Fruit fly (Drosophila melanogaster) whole organism, adult: ENCODE measurements around the gene Cyp309a2.

ENCODE experiments used
- CG11617 ChIP-seq: fragments of 200-800 bp; sonication (Bioruptor generic); optimal IDR thresholded peaks from 2 replicates; lab custom pipeline; 2017; ENCODE audit warnings: mild to moderate bottlenecking, missing biosample characterization, missing genetic modification reagents, missing genetic modification characterization
- CG1620 ChIP-seq: fragments of 200-800 bp; sonication (Bioruptor generic); optimal IDR thresholded peaks from 2 replicates; lab custom pipeline; 2016; ENCODE audit warnings: missing biosample characterization, missing genetic modification characterization
- CG33017 ChIP-seq: fragments of 200-800 bp; sonication (Bioruptor generic); optimal IDR thresholded peaks from 2 replicates; lab custom pipeline; 2018; ENCODE audit warnings: missing biosample characterization, mild to moderate bottlenecking, missing genetic modification characterization, moderate library complexity
- CG5204 ChIP-seq: fragments of 200-800 bp; sonication (Bioruptor generic); optimal IDR thresholded peaks from 2 replicates; lab custom pipeline; 2016; ENCODE audit warnings: missing biosample characterization, missing genetic modification characterization
- CG7101 ChIP-seq: fragments of 200-800 bp; sonication (Bioruptor generic); optimal IDR thresholded peaks from 2 replicates; lab custom pipeline; 2018; ENCODE audit warnings: missing biosample characterization, mild to moderate bottlenecking, missing genetic modification characterization, moderate library complexity
- Mnt ChIP-seq: fragments of 200-800 bp; sonication (Bioruptor generic); optimal IDR thresholded peaks from 2 replicates; lab custom pipeline; 2016; ENCODE audit warnings: missing biosample characterization, mild to moderate bottlenecking, missing genetic modification characterization
- bab1 ChIP-seq: fragments of 200-800 bp; sonication (Bioruptor generic); optimal IDR thresholded peaks from 3 replicates; lab custom pipeline; 2019; ENCODE audit warnings: missing biosample characterization, mild to moderate bottlenecking, missing genetic modification characterization, moderate library complexity
- pad ChIP-seq: fragments of 200-800 bp; sonication (Bioruptor generic); optimal IDR thresholded peaks from 3 replicates; lab custom pipeline; 2017; ENCODE audit warnings: missing biosample characterization, missing genetic modification characterization, mild to moderate bottlenecking, moderate library complexity, missing genetic modification reagents

dm6 chr2L:2606725-2607124 lies 33.9 kb upstream of the Cyp309a2 start:
- TF ChIP-seq pad (GFP tag; lab: Kevin White, UChicago) = no peak
- no peak for TF ChIP-seq CG11617
- no peak for TF ChIP-seq CG33017 (tag; lab: Kevin White, UChicago)
- TF ChIP-seq CG5204 (GFP tag; lab: Kevin White, UChicago) = no peak
- no peak for TF ChIP-seq bab1
- no peak for TF ChIP-seq Mnt (GFP tag; lab: Kevin White, UChicago)
- TF ChIP-seq CG7101 = no peak
- no peak for TF ChIP-seq CG1620 (GFP tag; lab: Kevin White, UChicago)
